Worm (Caenorhabditis elegans) whole organism, L4 larva: ENCODE data around the gene cwn-1.

ENCODE experiments used
- D1046.2 ChIP-seq: fragments of 200-800 bp; sonication (Bioruptor generic); IDR thresholded peaks from 2 replicates; pipeline ENCODE4 v1.3.6; 2022; ENCODE audit warnings: missing genetic modification characterization, missing compliant biosample characterization
- R02D3.7 ChIP-seq: fragments of 150-350 bp; sonication (generic microtip); optimal IDR thresholded peaks from 3 replicates; lab custom pipeline; 2014; ENCODE audit warnings: missing biosample characterization, missing genetic modification characterization
- T20F7.1 ChIP-seq: fragments of 200-800 bp; sonication (Bioruptor generic); optimal IDR thresholded peaks from 2 replicates; lab custom pipeline; 2018; ENCODE audit warnings: mild to moderate bottlenecking, missing genetic modification characterization, missing compliant biosample characterization
- Y105C5A.15 ChIP-seq: fragments of 200-800 bp; sonication (Bioruptor generic); IDR thresholded peaks from 2 replicates; pipeline ENCODE4 v1.3.6; 2022; ENCODE audit warnings: missing genetic modification characterization, missing compliant biosample characterization
- Y48G9A.11 ChIP-seq: fragments of 200-800 bp; sonication (Bioruptor generic); IDR thresholded peaks from 2 replicates; pipeline ENCODE4 v1.3.6; 2022; ENCODE audit warnings: missing genetic modification reagents, missing genetic modification characterization, missing compliant biosample characterization
- arid-1 ChIP-seq: fragments of 200-800 bp; sonication (Bioruptor generic); conservative IDR thresholded peaks from 2 replicates; pipeline ENCODE4 v1.3.6; 2022; ENCODE audit warnings: missing genetic modification reagents, missing genetic modification characterization, missing compliant biosample characterization
- attf-4 ChIP-seq: sonication (generic microtip); optimal IDR thresholded peaks from 3 replicates; lab custom pipeline; 2017; ENCODE audit warnings: missing biosample characterization, missing genetic modification characterization
- ceh-20 ChIP-seq: fragments of 200-800 bp; sonication (Bioruptor generic); IDR thresholded peaks from 2 replicates; pipeline ENCODE4 v1.3.6; 2022; ENCODE audit warnings: missing genetic modification reagents, missing genetic modification characterization, missing compliant biosample characterization
- ceh-28 ChIP-seq: fragments of 150-350 bp; optimal IDR thresholded peaks from 2 replicates; lab custom pipeline; 2014; ENCODE audit warnings: missing biosample characterization, missing genetic modification reagents, missing genetic modification characterization
- ceh-44 ChIP-seq: fragments of 200-800 bp; sonication (Bioruptor generic); IDR thresholded peaks from 2 replicates; pipeline ENCODE4 v1.3.6; 2022; ENCODE audit warnings: missing genetic modification reagents, missing genetic modification characterization, missing compliant biosample characterization
- cey-2 ChIP-seq: sonication (generic microtip); optimal IDR thresholded peaks from 3 replicates; lab custom pipeline; 2017; ENCODE audit warnings: missing genetic modification characterization, mild to moderate bottlenecking, missing compliant biosample characterization, antibody characterized with exemption, borderline replicate concordance; ENCODE audit not compliant: insufficient read depth
- ctbp-1 ChIP-seq: fragments of 200-800 bp; sonication (Bioruptor generic); IDR thresholded peaks from 2 replicates; pipeline ENCODE4 v1.3.6; 2022; ENCODE audit warnings: missing genetic modification reagents, missing genetic modification characterization, missing compliant biosample characterization
- daf-16 ChIP-seq, 3 experiments: sonication (generic microtip); optimal IDR thresholded peaks; 2 replicates each; lab custom pipeline; 2016 to 2017; ENCODE audit warnings: missing genetic modification characterization in 3 of 3, missing genetic modification reagents in 3 of 3, mild to moderate bottlenecking in 2 of 3, missing compliant biosample characterization in 2 of 3, missing biosample characterization in 1 of 3, moderate library complexity in 1 of 3
- dmd-6 ChIP-seq: fragments of 200-800 bp; sonication (Bioruptor generic); IDR thresholded peaks from 2 replicates; pipeline ENCODE4 v1.3.6; 2022; ENCODE audit warnings: missing genetic modification reagents, missing genetic modification characterization, missing compliant biosample characterization
- dpl-1 ChIP-seq: fragments of 150-350 bp; optimal IDR thresholded peaks from 2 replicates; lab custom pipeline; 2014; ENCODE audit warnings: missing biosample characterization, missing genetic modification reagents, missing genetic modification characterization
- dve-1 ChIP-seq: sonication (generic microtip); optimal IDR thresholded peaks from 2 replicates; lab custom pipeline; 2017; ENCODE audit warnings: antibody characterized with exemption, mild to moderate bottlenecking, missing genetic modification characterization, missing compliant biosample characterization; ENCODE audit not compliant: insufficient read depth
- egl-43 ChIP-seq: fragments of 200-800 bp; sonication (Bioruptor generic); IDR thresholded peaks from 2 replicates; pipeline ENCODE4 v1.3.6; 2022; ENCODE audit warnings: missing genetic modification reagents, missing genetic modification characterization, missing compliant biosample characterization
- fkh-10 ChIP-seq: fragments of 150-350 bp; optimal IDR thresholded peaks from 2 replicates; lab custom pipeline; 2014; ENCODE audit warnings: missing biosample characterization, missing genetic modification reagents, missing genetic modification characterization
- hif-1 ChIP-seq, 2 experiments: sonication (generic microtip); optimal IDR thresholded peaks; 2 replicates each; lab custom pipeline; 2016 to 2017; ENCODE audit warnings: missing compliant biosample characterization in 2 of 2, missing genetic modification characterization in 2 of 2, missing genetic modification reagents in 2 of 2, missing genotype in 2 of 2, mild to moderate bottlenecking in 1 of 2
- hlh-30 ChIP-seq: sonication (generic microtip); optimal IDR thresholded peaks from 2 replicates; lab custom pipeline; 2017; ENCODE audit warnings: antibody characterized with exemption, mild to moderate bottlenecking, missing genetic modification characterization, missing compliant biosample characterization; ENCODE audit not compliant: insufficient read depth
- hmg-1.1 ChIP-seq: fragments of 200-800 bp; sonication (Bioruptor generic); IDR thresholded peaks from 2 replicates; pipeline ENCODE4 v1.3.6; 2022; ENCODE audit warnings: missing genetic modification reagents, missing genetic modification characterization, missing compliant biosample characterization
- lin-38 ChIP-seq: fragments of 200-800 bp; sonication (Bioruptor generic); IDR thresholded peaks from 2 replicates; pipeline ENCODE4 v1.3.6; 2022; ENCODE audit warnings: missing genetic modification reagents, missing genetic modification characterization, missing compliant biosample characterization
- lsy-2 ChIP-seq, 2 experiments: fragments of 150-350 bp in 1 of 2; sonication (generic microtip) in 1 of 2; optimal IDR thresholded peaks; 2 replicates each; lab custom pipeline; 2014 to 2017; ENCODE audit warnings: missing biosample characterization in 2 of 2, missing genetic modification characterization in 2 of 2
- mep-1 ChIP-seq: fragments of 150-350 bp; sonication (generic microtip); optimal IDR thresholded peaks from 3 replicates; lab custom pipeline; 2014; ENCODE audit warnings: missing biosample characterization, missing genetic modification characterization
- nhr-111 ChIP-seq: fragments of 200-800 bp; sonication (Bioruptor generic); optimal IDR thresholded peaks from 2 replicates; lab custom pipeline; 2018; ENCODE audit warnings: mild to moderate bottlenecking, missing genetic modification characterization, missing compliant biosample characterization
- rbr-2 ChIP-seq: sonication (generic microtip); optimal IDR thresholded peaks from 2 replicates; lab custom pipeline; 2016; ENCODE audit warnings: missing genotype, missing genetic modification characterization, missing compliant biosample characterization
- set-16 ChIP-seq: fragments of 200-800 bp; sonication (Bioruptor generic); IDR thresholded peaks from 2 replicates; pipeline ENCODE4 v1.3.6; 2022; ENCODE audit warnings: missing genetic modification reagents, missing genetic modification characterization, missing compliant biosample characterization
- snpc-1.2 ChIP-seq: fragments of 200-800 bp; sonication (Bioruptor generic); IDR thresholded peaks from 2 replicates; pipeline ENCODE4 v1.3.6; 2022; ENCODE audit warnings: missing genetic modification reagents, missing genetic modification characterization, missing compliant biosample characterization
- vab-7 ChIP-seq: fragments of 200-800 bp; sonication (Bioruptor generic); IDR thresholded peaks from 2 replicates; pipeline ENCODE4 v1.3.6; 2022; ENCODE audit warnings: missing genetic modification reagents, missing genetic modification characterization, missing compliant biosample characterization
- zfp-3 ChIP-seq: fragments of 200-800 bp; sonication (Bioruptor generic); conservative IDR thresholded peaks from 2 replicates; pipeline ENCODE4 v1.3.6; 2022; ENCODE audit warnings: missing genetic modification reagents, missing genetic modification characterization, missing compliant biosample characterization

Gene cwn-1

DNA sequence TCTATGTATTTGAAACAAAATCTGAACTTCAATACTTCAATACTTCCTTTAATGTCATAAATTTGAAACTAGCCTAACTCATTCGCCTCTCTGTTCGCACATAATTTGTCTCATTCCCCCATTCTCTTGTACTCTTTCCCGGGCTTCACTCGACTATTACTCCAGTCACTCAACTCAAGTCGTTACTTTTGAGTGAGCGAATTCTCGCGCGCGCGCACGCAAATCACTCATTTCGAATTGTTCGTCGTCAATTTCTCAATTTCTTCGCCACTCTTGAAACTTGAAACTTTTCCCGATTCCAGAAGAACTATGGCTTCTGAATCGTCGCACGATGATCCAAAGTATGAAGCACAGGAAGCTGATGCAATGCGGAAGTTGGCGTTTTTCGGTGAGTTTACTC, 29.2 kb downstream of the cwn-1 start, which contains the start of gene col-68:
Gene col-68 (plus strand): TSS at position 301 of the 400 bp plus-strand sequence.
- TF ChIP-seq vab-7 (no peak), Y105C5A.15 (GFP tag; lab: Robert Waterston, UW) (no peak)

DNA sequence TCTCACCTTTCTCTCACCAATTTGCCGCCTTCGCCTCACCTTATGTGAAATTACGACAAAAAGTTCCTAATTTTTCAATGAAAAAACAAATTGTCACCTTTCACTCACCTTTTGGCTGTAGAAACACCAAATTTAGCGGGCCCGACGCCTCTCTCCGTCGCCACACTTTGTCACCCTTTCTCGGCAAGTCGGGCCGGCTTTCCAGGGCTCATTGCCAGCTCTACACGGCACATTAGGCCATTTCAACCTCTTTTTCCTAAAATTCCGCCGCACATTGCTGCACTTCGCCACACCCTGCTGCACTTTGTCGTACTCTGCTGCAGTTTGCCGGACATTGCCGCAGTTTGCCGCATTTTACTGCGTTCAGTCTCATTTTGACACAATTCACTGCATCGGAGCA, 32.2 kb downstream of the cwn-1 start:
- TF ChIP-seq snpc-1.2 (GFP tag; lab: Robert Waterston, UW): 0 out of 2 replicates have a peak, but pooled peaks have one; percentile 38
- no peak for TF ChIP-seq ceh-28 (tag; lab: Kevin White, UChicago)
- 0 out of 2 replicates have a peak, but pooled peaks have one; percentile 49 for TF ChIP-seq ceh-44
- TF ChIP-seq Y48G9A.11 (GFP tag; lab: Robert Waterston, UW): peak; percentile 39; the same call in 1 of the 2 replicates
- TF ChIP-seq arid-1 (GFP tag; lab: Robert Waterston, UW): no peak
- no peak for TF ChIP-seq nhr-111 (GFP tag; lab: Kevin White, UChicago)
- TF ChIP-seq set-16 (GFP tag; lab: Robert Waterston, UW): peak; percentile 50; the same call in 1 of the 2 replicates
- 0 out of 2 replicates have a peak, but pooled peaks have one; percentile 32 for TF ChIP-seq D1046.2 (GFP tag; lab: Robert Waterston, UW)
- TF ChIP-seq egl-43 (GFP tag; lab: Robert Waterston, UW): 0 out of 2 replicates have a peak, but pooled peaks have one; percentile 16

DNA sequence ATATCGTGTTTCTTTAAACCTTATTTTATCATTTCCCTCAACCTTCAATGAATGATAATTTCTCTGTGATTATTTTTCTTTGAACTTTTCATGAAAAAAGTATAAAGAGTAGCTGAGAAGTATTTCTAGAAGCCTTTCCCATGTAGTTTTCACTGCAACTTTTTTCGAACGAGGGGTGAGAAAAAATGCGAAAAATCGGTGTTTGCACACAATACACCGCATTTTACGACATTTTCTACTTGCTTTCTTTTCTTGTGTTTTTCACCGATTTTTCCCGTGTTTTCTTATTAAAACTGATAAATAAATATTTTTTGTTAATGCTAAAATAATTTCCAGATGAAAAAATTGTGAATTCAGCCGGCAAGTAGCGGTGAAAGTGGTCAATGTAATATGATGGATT, 34.5 kb downstream of the cwn-1 start, which contains the start of gene C50D2.10:
Gene C50D2.10 (plus strand): TSS at position 245 of the 400 bp plus-strand sequence.
- TF ChIP-seq Y48G9A.11 (GFP tag; lab: Robert Waterston, UW): peak; percentile 68

DNA sequence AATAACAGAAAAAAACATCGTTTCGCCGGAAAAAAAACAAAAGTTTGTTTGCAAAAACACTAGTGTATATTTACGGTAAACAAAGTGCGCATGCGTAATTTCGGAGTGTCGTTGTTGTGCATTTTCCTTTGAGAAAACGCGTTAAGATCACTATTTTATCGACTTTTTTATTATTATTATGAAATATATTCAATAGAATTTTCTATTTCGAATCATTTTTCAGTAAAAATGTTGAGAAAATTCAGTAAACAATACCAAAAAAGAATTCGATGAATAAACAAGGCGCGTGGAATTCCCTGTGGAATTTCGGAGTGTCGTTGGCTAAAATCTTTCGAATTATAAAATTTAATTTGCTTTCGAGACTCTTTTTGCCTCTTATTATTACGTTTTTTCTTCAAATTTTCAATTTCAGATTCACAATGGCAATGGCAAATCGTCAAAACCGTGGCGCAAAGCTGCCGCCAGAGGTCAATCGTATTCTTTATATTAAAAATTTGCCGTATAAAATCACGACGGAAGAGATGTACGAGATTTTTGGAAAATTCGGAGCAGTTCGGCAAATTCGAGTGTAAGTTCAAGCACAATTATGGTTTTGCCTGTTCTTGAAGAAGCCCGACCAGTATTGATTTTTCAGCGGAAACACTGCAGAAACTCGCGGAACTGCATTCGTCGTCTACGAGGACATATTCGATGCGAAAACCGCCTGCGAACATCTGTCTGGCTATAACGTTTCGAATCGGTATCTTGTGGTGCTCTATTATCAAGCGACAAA, 35.2 kb downstream of the cwn-1 start, which contains the start of the genes luc-7L3 and sftb-6:
Gene luc-7L3 (minus strand): TSS at position 36 of the 772 bp plus-strand sequence.
Gene sftb-6 (plus strand): TSS at position 413 of the 772 bp plus-strand sequence.
- TF ChIP-seq mep-1 (tag; lab: Kevin White, UChicago) (peak; percentile 56), rbr-2 (tag; lab: Kevin White, UChicago) (peak; percentile 48), R02D3.7 (tag; lab: Kevin White, UChicago) (peak; percentile 83), hlh-30 (tag; lab: Kevin White, UChicago) (peak; percentile 21), lin-38 (GFP tag; lab: Robert Waterston, UW) (peak; percentile 26), fkh-10 (GFP tag; lab: Kevin White, UChicago) (peak; percentile 25), daf-16 (GFP tag; optimal IDR thresholded peaks at IDR 0.05; lab: Kevin White, UChicago) (no peak), daf-16 (tag; optimal IDR thresholded peaks at IDR 0.05; lab: Kevin White, UChicago) (peak; percentile 72), dpl-1 (GFP tag; lab: Kevin White, UChicago) (peak; percentile 64), attf-4 (tag; lab: Kevin White, UChicago) (no peak), zfp-3 (no peak), lsy-2 (tag; optimal IDR thresholded peaks at IDR 0.05; lab: Kevin White, UChicago) (peak in 1 of 2 experiments; percentile 72), Y48G9A.11 (GFP tag; lab: Robert Waterston, UW) (peak; percentile 97), hif-1 (tag; optimal IDR thresholded peaks at IDR 0.05; lab: Kevin White, UChicago) (peak in 1 of 2 experiments; percentile 7), hmg-1.1 (GFP tag; lab: Robert Waterston, UW) (peak; percentile 29; the same call in 1 of the 2 replicates), cey-2 (tag; lab: Kevin White, UChicago) (no peak), ctbp-1 (GFP tag; lab: Robert Waterston, UW) (0 out of 2 replicates have a peak, but pooled peaks have one; percentile 19), T20F7.1 (GFP tag; lab: Kevin White, UChicago) (peak; percentile 100), ceh-20 (no peak), dve-1 (tag; lab: Kevin White, UChicago) (peak; percentile 37), dmd-6 (GFP tag; lab: Robert Waterston, UW) (no peak)
